Worm (Caenorhabditis elegans) whole organism, midembryonic: ENCODE measurements around the gene R05C11.4.
"Not testable (repeated sequence)": the region's sequence is repeated elsewhere in the genome, so short reads cannot be mapped to it uniquely, and the experiment has no call there.

Experiments used
- T22C8.4 ChIP-seq: fragments of 200-800 bp; sonication (Bioruptor generic); IDR thresholded peaks from 2 replicates; pipeline ENCODE4 v1.3.6; 2022; ENCODE audit warnings: missing genetic modification characterization, missing compliant biosample characterization
- cog-1 ChIP-seq: sonication (generic microtip); optimal IDR thresholded peaks from 2 replicates; lab custom pipeline; 2016; ENCODE audit warnings: missing genetic modification characterization, missing compliant biosample characterization
- flt-1 ChIP-seq: fragments of 200-800 bp; sonication (Bioruptor generic); IDR thresholded peaks from 2 replicates; pipeline ENCODE4 v1.3.6; 2022; ENCODE audit warnings: missing genetic modification characterization, missing compliant biosample characterization
- klf-2 ChIP-seq: fragments of 200-800 bp; sonication (Bioruptor generic); conservative IDR thresholded peaks from 2 replicates; pipeline ENCODE4 v1.3.6; 2022; ENCODE audit warnings: missing genetic modification reagents, missing genetic modification characterization, missing compliant biosample characterization
- med-1 ChIP-seq: sonication (generic microtip); optimal IDR thresholded peaks from 2 replicates; lab custom pipeline; 2017; ENCODE audit warnings: missing genetic modification characterization, mild to moderate bottlenecking, missing compliant biosample characterization, antibody characterized with exemption, missing genetic modification reagents; ENCODE audit not compliant: insufficient read depth
- ref-1 ChIP-seq: fragments of 200-800 bp; sonication (Bioruptor generic); conservative IDR thresholded peaks from 2 replicates; pipeline ENCODE4 v1.3.6; 2022; ENCODE audit warnings: missing genetic modification reagents, missing genetic modification characterization, missing compliant biosample characterization
- tab-1 ChIP-seq: fragments of 200-800 bp; sonication (Bioruptor generic); IDR thresholded peaks from 2 replicates; pipeline ENCODE4 v1.3.6; 2022; ENCODE audit warnings: missing genetic modification characterization, missing compliant biosample characterization
- ztf-23 ChIP-seq: fragments of 200-800 bp; sonication (Bioruptor generic); IDR thresholded peaks from 2 replicates; pipeline ENCODE4 v1.3.6; 2022; ENCODE audit warnings: missing genetic modification reagents, missing genetic modification characterization, missing compliant biosample characterization
- ztf-29 ChIP-seq: fragments of 200-800 bp; sonication (Bioruptor generic); IDR thresholded peaks from 2 replicates; pipeline ENCODE4 v1.3.6; 2022; ENCODE audit warnings: missing genetic modification reagents, missing genetic modification characterization, missing compliant biosample characterization

The R05C11.4 gene

DNA sequence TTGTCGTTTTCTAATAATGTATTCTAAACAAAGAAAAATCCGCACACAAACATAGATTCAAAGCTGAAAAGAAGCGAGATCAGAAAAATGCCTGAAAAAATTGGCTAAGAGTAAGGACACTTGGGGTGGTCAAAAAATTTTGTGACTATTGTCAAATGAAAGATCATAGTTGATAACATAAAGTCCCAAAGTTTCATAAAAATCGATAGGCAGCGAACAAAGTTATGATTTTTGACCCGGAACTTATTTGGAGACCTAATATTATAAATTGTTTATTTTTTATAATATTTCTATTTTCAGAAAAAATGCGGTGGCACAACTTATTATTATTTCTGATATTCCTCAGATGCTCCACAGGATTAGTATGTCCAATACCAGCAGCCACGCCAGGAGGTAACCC lies at the start of gene R05C11.4:
Gene R05C11.4, plus strand, starts transcription at position 301 of the 400 bp plus-strand sequence.
- not testable (repeated sequence) for TF ChIP-seq ztf-29, ztf-23, ref-1 (GFP tag; lab: Robert Waterston, UW)

DNA sequence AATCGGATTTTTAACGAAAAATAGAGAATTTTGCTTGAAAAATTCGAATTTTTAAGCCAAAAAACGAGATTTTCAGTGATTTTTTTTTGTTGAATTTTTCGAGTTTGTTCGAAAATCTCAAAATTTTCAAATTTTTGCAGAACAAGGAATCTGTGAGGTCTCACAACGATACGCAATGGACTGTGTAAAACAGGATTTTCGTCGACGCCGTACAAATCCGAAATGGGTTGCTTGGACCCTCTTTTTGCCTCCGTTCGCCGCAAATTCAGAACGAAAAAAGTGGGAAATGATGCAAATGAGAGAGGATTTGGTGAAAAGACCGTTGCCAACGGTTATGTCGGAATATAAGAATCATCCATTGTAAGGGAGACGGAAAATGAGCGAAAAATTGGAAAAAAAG lies 49.0 kb upstream of the R05C11.4 start:
- TF ChIP-seq cog-1 (tag; lab: Kevin White, UChicago) (no peak), ztf-23 (GFP tag; lab: Robert Waterston, UW) (no peak), ztf-29 (GFP tag; lab: Robert Waterston, UW) (no peak), ref-1 (GFP tag; lab: Robert Waterston, UW) (no peak), med-1 (GFP tag; lab: Kevin White, UChicago) (no peak), klf-2 (GFP tag; lab: Robert Waterston, UW) (no peak), flt-1 (GFP tag; lab: Robert Waterston, UW) (no peak), tab-1 (no peak), T22C8.4 (GFP tag; lab: Robert Waterston, UW) (no peak)

DNA sequence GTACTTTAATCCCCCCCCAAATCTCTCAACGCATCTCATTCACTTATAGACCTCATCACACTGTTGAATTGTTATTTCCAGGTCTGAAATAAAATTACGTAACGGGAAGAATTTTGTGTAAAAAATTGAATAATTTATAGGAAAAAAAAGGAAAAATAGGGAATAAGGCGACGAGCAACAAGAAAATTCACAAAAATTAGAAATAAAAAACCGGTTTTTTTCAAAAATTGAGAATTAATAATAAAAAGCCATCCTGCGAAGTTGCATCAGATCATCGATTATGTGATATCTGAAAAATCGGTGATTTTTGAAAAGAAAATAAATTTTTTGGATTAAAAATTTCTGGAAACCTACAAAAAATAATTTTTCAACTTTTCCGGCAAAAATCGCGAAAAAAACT lies 42.4 kb upstream of the R05C11.4 start:
- TF ChIP-seq ztf-29 (GFP tag; lab: Robert Waterston, UW) (no peak), T22C8.4 (GFP tag; lab: Robert Waterston, UW) (no peak), tab-1 (no peak), med-1 (GFP tag; lab: Kevin White, UChicago) (no peak), flt-1 (GFP tag; lab: Robert Waterston, UW) (no peak), ref-1 (GFP tag; lab: Robert Waterston, UW) (no peak), ztf-23 (GFP tag; lab: Robert Waterston, UW) (no peak), cog-1 (tag; lab: Kevin White, UChicago) (no peak), klf-2 (GFP tag; lab: Robert Waterston, UW) (no peak)

ce11 chrIV:2032946-2033411 lies 18.3 kb upstream of the R05C11.4 start, which contains the start of gene cpsf-1:
cpsf-1 (minus strand) TSS chrIV:2032996.
- TF ChIP-seq ztf-23 (GFP tag; lab: Robert Waterston, UW) (peak; percentile 84), ref-1 (GFP tag; lab: Robert Waterston, UW) (0 out of 2 replicates have a peak, but pooled peaks have one; percentile 29), cog-1 (tag; lab: Kevin White, UChicago) (peak; percentile 54), klf-2 (GFP tag; lab: Robert Waterston, UW) (peak; percentile 74; the same call in 1 of the 2 replicates), ztf-29 (GFP tag; lab: Robert Waterston, UW) (no peak), tab-1 (peak; percentile 51; the same call in 1 of the 2 replicates), T22C8.4 (GFP tag; lab: Robert Waterston, UW) (no peak), med-1 (GFP tag; lab: Kevin White, UChicago) (no peak), flt-1 (GFP tag; lab: Robert Waterston, UW) (peak; percentile 72)

- TF ChIP-seq cog-1 (tag; lab: Kevin White, UChicago) (no peak), flt-1 (GFP tag; lab: Robert Waterston, UW) (no peak), tab-1 (no peak), klf-2 (GFP tag; lab: Robert Waterston, UW) (no peak), med-1 (GFP tag; lab: Kevin White, UChicago) (no peak), ztf-23 (GFP tag; lab: Robert Waterston, UW) (no peak), ref-1 (GFP tag; lab: Robert Waterston, UW) (no peak), T22C8.4 (GFP tag; lab: Robert Waterston, UW) (no peak)
Measured at ce11 chrIV:2036974-2037373, 14.3 kb upstream of the R05C11.4 start, which contains the start of the genes Y76B12C.9 and cng-2. Y76B12C.9 (minus strand) TSS chrIV:2037074. cng-2 (plus strand) TSS chrIV:2037191.

DNA sequence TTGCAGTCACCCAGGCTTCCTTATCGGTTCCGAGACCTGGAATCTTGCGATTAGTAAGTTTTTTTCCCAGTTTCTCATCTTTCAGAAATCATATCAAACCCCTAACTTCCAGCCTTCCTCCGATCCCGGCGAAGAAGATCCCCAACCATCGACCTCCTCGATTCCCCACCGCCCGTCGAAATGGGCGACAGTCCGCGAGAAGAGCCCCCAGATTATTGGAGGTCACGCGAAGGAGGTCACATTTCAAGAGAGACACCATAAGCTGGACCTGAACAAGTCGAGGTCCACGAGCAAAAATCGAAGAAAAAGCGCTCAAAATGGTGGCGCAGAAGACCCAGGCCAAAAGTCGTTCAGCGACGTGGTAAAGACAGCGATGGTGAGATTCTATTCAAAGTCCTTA lies 13.8 kb upstream of the R05C11.4 start:
- no peak for TF ChIP-seq med-1 (GFP tag; lab: Kevin White, UChicago)
- no peak for TF ChIP-seq cog-1 (tag; lab: Kevin White, UChicago)
- TF ChIP-seq klf-2 (GFP tag; lab: Robert Waterston, UW): no peak
- TF ChIP-seq ztf-29 (GFP tag; lab: Robert Waterston, UW): no peak
- TF ChIP-seq flt-1 (GFP tag; lab: Robert Waterston, UW): no peak
- no peak for TF ChIP-seq T22C8.4 (GFP tag; lab: Robert Waterston, UW)
- TF ChIP-seq ztf-23 (GFP tag; lab: Robert Waterston, UW): no peak
- TF ChIP-seq tab-1: no peak
- TF ChIP-seq ref-1 (GFP tag; lab: Robert Waterston, UW): no peak

ce11 chrIV:2048839-2049238 lies 2.5 kb upstream of the R05C11.4 start:
- TF ChIP-seq cog-1 (tag; lab: Kevin White, UChicago) (peak; percentile 81), ztf-23 (GFP tag; lab: Robert Waterston, UW) (no peak), flt-1 (GFP tag; lab: Robert Waterston, UW) (0 out of 2 replicates have a peak, but pooled peaks have one; percentile 22), klf-2 (GFP tag; lab: Robert Waterston, UW) (no peak)

DNA sequence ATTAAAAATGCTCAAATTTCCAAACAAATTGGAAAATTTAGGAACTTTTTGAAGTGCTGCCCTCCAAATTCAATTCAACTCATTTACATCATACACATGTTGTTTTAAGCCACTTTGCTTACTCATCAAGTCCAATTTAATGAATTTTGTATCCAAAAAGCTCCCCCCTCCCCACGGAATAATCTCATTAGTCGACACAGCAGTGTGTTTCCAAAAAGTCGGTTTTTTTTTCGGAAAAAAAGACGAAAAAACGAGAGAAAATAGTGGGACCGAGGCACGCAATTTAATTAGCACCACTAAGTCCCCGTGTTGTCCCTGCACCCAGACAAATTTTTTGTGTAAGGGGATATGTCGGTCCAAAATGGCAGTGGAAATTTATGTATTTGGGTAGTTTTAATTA lies 1.0 kb downstream of the R05C11.4 start:
- no peak for TF ChIP-seq ref-1 (GFP tag; lab: Robert Waterston, UW)
- TF ChIP-seq ztf-23 (GFP tag; lab: Robert Waterston, UW): no peak
- no peak for TF ChIP-seq klf-2 (GFP tag; lab: Robert Waterston, UW)
- no peak for TF ChIP-seq flt-1 (GFP tag; lab: Robert Waterston, UW)
- TF ChIP-seq cog-1 (tag; lab: Kevin White, UChicago): no peak
- no peak for TF ChIP-seq ztf-29 (GFP tag; lab: Robert Waterston, UW)
- TF ChIP-seq T22C8.4 (GFP tag; lab: Robert Waterston, UW): no peak
- no peak for TF ChIP-seq med-1 (GFP tag; lab: Kevin White, UChicago)
- TF ChIP-seq tab-1: no peak

DNA sequence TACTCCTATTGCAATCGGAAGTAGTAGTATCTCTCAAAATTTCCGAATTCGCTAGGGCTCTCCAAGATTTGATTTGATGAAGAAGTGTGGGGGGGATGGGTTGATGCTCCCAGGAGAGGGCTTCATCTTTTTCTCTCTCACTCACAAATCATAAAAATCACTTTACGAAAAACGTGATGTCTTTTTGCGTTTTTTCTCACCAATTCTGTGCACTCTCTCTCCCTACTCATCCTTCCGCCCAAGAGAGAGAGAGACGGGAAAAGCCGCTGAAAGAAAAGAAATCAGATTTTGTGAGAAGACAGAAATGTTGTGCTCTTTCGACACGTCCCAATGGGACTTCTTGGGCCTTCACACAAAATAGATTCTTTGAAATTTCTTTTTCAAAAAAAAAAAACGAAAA lies 2.3 kb downstream of the R05C11.4 start:
- TF ChIP-seq T22C8.4 (GFP tag; lab: Robert Waterston, UW): no peak
- no peak for TF ChIP-seq tab-1
- TF ChIP-seq ztf-29 (GFP tag; lab: Robert Waterston, UW): no peak
